Fruit fly (Drosophila melanogaster) whole organism, embryonic: ENCODE results near the gene CG15306.

Experiments used
- B-H1 ChIP-seq: fragments of 200-800 bp; sonication (Bioruptor generic); IDR thresholded peaks from 3 replicates; pipeline ENCODE4 v1.3.6; 2022; ENCODE audit warnings: missing biosample characterization, missing genetic modification characterization
- CG12236 ChIP-seq: fragments of 200-800 bp; sonication (Bioruptor generic); optimal IDR thresholded peaks from 2 replicates; lab custom pipeline; 2016; ENCODE audit warnings: missing biosample characterization, missing genetic modification characterization
- CG12659 ChIP-seq: fragments of 200-800 bp; sonication (Bioruptor generic); optimal IDR thresholded peaks from 3 replicates; lab custom pipeline; 2017; ENCODE audit warnings: mild to moderate bottlenecking, missing biosample characterization, missing genetic modification reagents, missing genetic modification characterization
- CG13424 ChIP-seq: fragments of 200-800 bp; sonication (Bioruptor generic); optimal IDR thresholded peaks from 2 replicates; lab custom pipeline; 2019; ENCODE audit warnings: missing biosample characterization, mild to moderate bottlenecking, missing genetic modification characterization, moderate library complexity
- CG13775 ChIP-seq: fragments of 200-800 bp; sonication (Bioruptor generic); optimal IDR thresholded peaks from 3 replicates; lab custom pipeline; 2017; ENCODE audit warnings: missing biosample characterization, mild to moderate bottlenecking, missing genetic modification characterization
- CG14860 ChIP-seq: fragments of 200-800 bp; sonication (Bioruptor generic); IDR thresholded peaks from 3 replicates; pipeline ENCODE4 v1.3.6; 2022; ENCODE audit warnings: missing biosample characterization, missing genetic modification characterization; ENCODE audit not compliant: partially characterized antibody
- CG16813 ChIP-seq: fragments of 200-800 bp; sonication (Bioruptor generic); IDR thresholded peaks from 3 replicates; pipeline ENCODE4 v1.3.6; 2022; ENCODE audit warnings: missing biosample characterization, missing genetic modification characterization; ENCODE audit not compliant: partially characterized antibody
- CG17328 ChIP-seq: fragments of 200-800 bp; sonication (Bioruptor generic); IDR thresholded peaks from 2 replicates; pipeline ENCODE4 v1.3.6; 2022; ENCODE audit warnings: missing biosample characterization, missing genetic modification characterization
- CG18599 ChIP-seq: fragments of 200-800 bp; sonication (Bioruptor generic); optimal IDR thresholded peaks from 3 replicates; lab custom pipeline; 2017; ENCODE audit warnings: missing biosample characterization, missing genetic modification characterization, mild to moderate bottlenecking, moderate library complexity, missing genetic modification reagents
- CG2875 ChIP-seq: fragments of 200-800 bp; sonication (Bioruptor generic); optimal IDR thresholded peaks from 2 replicates; lab custom pipeline; 2017; ENCODE audit warnings: missing biosample characterization, mild to moderate bottlenecking, missing genetic modification characterization, missing genetic modification reagents
- CG31365 ChIP-seq: fragments of 200-800 bp; sonication (Bioruptor generic); optimal IDR thresholded peaks from 2 replicates; lab custom pipeline; 2018; ENCODE audit warnings: missing biosample characterization, mild to moderate bottlenecking, missing genetic modification characterization
- CG31388 ChIP-seq: fragments of 200-800 bp; sonication (Bioruptor generic); optimal IDR thresholded peaks from 2 replicates; lab custom pipeline; 2016; ENCODE audit warnings: missing biosample characterization, missing genetic modification characterization
- CG31441 ChIP-seq: fragments of 200-800 bp; sonication (Bioruptor generic); IDR thresholded peaks from 2 replicates; pipeline ENCODE4 v1.3.6; 2022; ENCODE audit warnings: missing biosample characterization, missing genetic modification characterization
- CG4360 ChIP-seq: fragments of 200-800 bp; sonication (Bioruptor generic); IDR thresholded peaks from 2 replicates; pipeline ENCODE4 v1.3.6; 2022; ENCODE audit warnings: missing biosample characterization, missing genetic modification characterization
- CG7556 ChIP-seq: fragments of 200-800 bp; sonication (Bioruptor generic); optimal IDR thresholded peaks from 2 replicates; lab custom pipeline; 2017; ENCODE audit warnings: missing biosample characterization, mild to moderate bottlenecking, missing genetic modification characterization
- CG7839 ChIP-seq: fragments of 200-800 bp; sonication (Bioruptor generic); optimal IDR thresholded peaks from 3 replicates; lab custom pipeline; 2018; ENCODE audit warnings: missing biosample characterization, mild to moderate bottlenecking, missing genetic modification characterization, moderate library complexity
- CG7987 ChIP-seq: fragments of 200-800 bp; sonication (Bioruptor generic); optimal IDR thresholded peaks from 2 replicates; lab custom pipeline; 2018; ENCODE audit warnings: missing biosample characterization, mild to moderate bottlenecking, missing genetic modification characterization, moderate library complexity
- CG9817 ChIP-seq: fragments of 200-800 bp; sonication (Bioruptor generic); optimal IDR thresholded peaks from 2 replicates; lab custom pipeline; 2018; ENCODE audit warnings: missing biosample characterization, mild to moderate bottlenecking, missing genetic modification characterization, moderate library complexity
- Deaf1 ChIP-seq: fragments of 200-800 bp; optimal IDR thresholded peaks from 3 replicates; lab custom pipeline; 2019; ENCODE audit warnings: missing biosample characterization, mild to moderate bottlenecking, missing genetic modification characterization, moderate library complexity
- Drgx ChIP-seq: fragments of 200-800 bp; sonication (Bioruptor generic); IDR thresholded peaks from 2 replicates; pipeline ENCODE4 v1.3.6; 2022; ENCODE audit warnings: missing biosample characterization, missing genetic modification characterization
- Hr39 ChIP-seq: fragments of >200 bp; optimal IDR thresholded peaks from 2 replicates; lab custom pipeline; 2017
- Meics ChIP-seq: fragments of 200-800 bp; sonication (Bioruptor generic); optimal IDR thresholded peaks from 2 replicates; lab custom pipeline; 2017; ENCODE audit warnings: missing biosample characterization, mild to moderate bottlenecking, missing genetic modification characterization
- Sox100B ChIP-seq: fragments of 200-800 bp; sonication (Bioruptor generic); optimal IDR thresholded peaks from 3 replicates; lab custom pipeline; 2018; ENCODE audit warnings: missing biosample characterization, mild to moderate bottlenecking, missing genetic modification characterization
- Sry-β ChIP-seq: fragments of 200-800 bp; sonication (Bioruptor generic); optimal IDR thresholded peaks from 2 replicates; lab custom pipeline; 2018; ENCODE audit warnings: missing biosample characterization, mild to moderate bottlenecking, missing genetic modification characterization, moderate library complexity
- abd-A ChIP-seq: fragments of 200-800 bp; sonication (Bioruptor generic); optimal IDR thresholded peaks from 3 replicates; lab custom pipeline; 2019; ENCODE audit warnings: missing biosample characterization, mild to moderate bottlenecking, missing genetic modification characterization, moderate library complexity
- al ChIP-seq: fragments of 200-800 bp; sonication (Bioruptor generic); IDR thresholded peaks from 2 replicates; pipeline ENCODE4 v1.3.6; 2022; ENCODE audit warnings: missing biosample characterization, missing genetic modification characterization
- cato ChIP-seq: fragments of 200-800 bp; sonication (Bioruptor generic); optimal IDR thresholded peaks from 2 replicates; lab custom pipeline; 2016; ENCODE audit warnings: missing biosample characterization, missing genetic modification characterization, borderline replicate concordance
- emc ChIP-seq: fragments of 200-800 bp; sonication (Bioruptor generic); optimal IDR thresholded peaks from 2 replicates; lab custom pipeline; 2016; ENCODE audit warnings: missing biosample characterization, missing genetic modification characterization
- esg ChIP-seq: fragments of 200-800 bp; sonication (Bioruptor generic); conservative IDR thresholded peaks from 2 replicates; pipeline ENCODE4 v1.3.6; 2022; ENCODE audit warnings: missing biosample characterization, missing genetic modification characterization
- fd64A ChIP-seq: fragments of 200-800 bp; sonication (Bioruptor generic); optimal IDR thresholded peaks from 3 replicates; lab custom pipeline; 2018; ENCODE audit warnings: missing biosample characterization, mild to moderate bottlenecking, missing genetic modification characterization
- gem ChIP-seq: fragments of 200-800 bp; sonication (Bioruptor generic); optimal IDR thresholded peaks from 2 replicates; lab custom pipeline; 2019; ENCODE audit warnings: missing biosample characterization, mild to moderate bottlenecking, missing genetic modification characterization, moderate library complexity
- gro ChIP-seq: fragments of 200-800 bp; sonication (Bioruptor generic); optimal IDR thresholded peaks from 2 replicates; lab custom pipeline; 2016; ENCODE audit warnings: missing biosample characterization, missing genetic modification characterization
- hkb ChIP-seq, 2 experiments: fragments of 200-800 bp in 1 of 2; fragments of >200 bp in 1 of 2; sonication (Bioruptor generic) in 1 of 2; IDR thresholded peaks in 1 of 2; optimal IDR thresholded peaks in 1 of 2; 2 replicates each; pipeline versions ENCODE4 v1.3.6 to Lab custom; 2017 to 2022; ENCODE audit warnings: missing biosample characterization in 1 of 2, missing genetic modification characterization in 1 of 2
- inv ChIP-seq: fragments of 200-800 bp; sonication (Bioruptor generic); IDR thresholded peaks from 2 replicates; pipeline ENCODE4 v1.3.6; 2022; ENCODE audit warnings: missing biosample characterization, missing genetic modification characterization; ENCODE audit not compliant: partially characterized antibody
- kni ChIP-seq: fragments of 200-800 bp; sonication (Bioruptor generic); optimal IDR thresholded peaks from 3 replicates; lab custom pipeline; 2017; ENCODE audit warnings: mild to moderate bottlenecking, missing biosample characterization, missing genetic modification reagents, missing genetic modification characterization
- phol ChIP-seq: fragments of 200-800 bp; sonication (Bioruptor generic); optimal IDR thresholded peaks from 3 replicates; lab custom pipeline; 2018; ENCODE audit warnings: missing biosample characterization, mild to moderate bottlenecking, missing genetic modification characterization, moderate library complexity
- row ChIP-seq: fragments of 200-800 bp; sonication (Bioruptor generic); IDR thresholded peaks from 3 replicates; pipeline ENCODE4 v1.3.6; 2022; ENCODE audit warnings: missing biosample characterization, missing genetic modification characterization
- run ChIP-seq: fragments of 200-800 bp; sonication (Bioruptor generic); optimal IDR thresholded peaks from 3 replicates; lab custom pipeline; 2018; ENCODE audit warnings: missing biosample characterization, mild to moderate bottlenecking, missing genetic modification characterization
- ttk ChIP-seq: fragments of 200-800 bp; sonication (Bioruptor generic); IDR thresholded peaks from 2 replicates; pipeline ENCODE4 v2.1.2; 2022; ENCODE audit warnings: missing biosample characterization, missing genetic modification characterization
- wek ChIP-seq: fragments of 200-800 bp; sonication (Bioruptor generic); optimal IDR thresholded peaks from 3 replicates; lab custom pipeline; 2018; ENCODE audit warnings: missing biosample characterization, mild to moderate bottlenecking, missing genetic modification characterization, moderate library complexity

Gene CG15306

dm6 chrX:10289935-10290760, 41.5 kb downstream of the CG15306 start (continued):
- TF ChIP-seq Meics (peak; percentile 38), gem (tag; lab: Kevin White, UChicago) (peak; percentile 32), Drgx (GFP tag; lab: Robert Waterston, UW) (peak; percentile 43; the same call in 1 of the 2 replicates), fd64A (no peak), CG7987 (GFP tag; lab: Kevin White, UChicago) (no peak), CG7839 (peak; percentile 12), Hr39 (lab: Kevin White, UChicago) (no peak), phol (tag; lab: Kevin White, UChicago) (no peak), Deaf1 (peak; percentile 86), cato (no peak), CG13424 (tag; lab: Kevin White, UChicago) (peak; percentile 7), row (GFP tag; lab: Robert Waterston, UW) (peak; percentile 55; the same call in 2 of the 3 replicates), CG13775 (peak; percentile 8), CG31441 (GFP tag; lab: Robert Waterston, UW) (no peak), gro (GFP tag; lab: Kevin White, UChicago) (no peak), wek (GFP tag; lab: Kevin White, UChicago) (no peak), CG9817 (no peak), B-H1 (GFP tag; lab: Robert Waterston, UW) (no peak), Sry-β (GFP tag; lab: Kevin White, UChicago) (peak; percentile 80), abd-A (tag; lab: Kevin White, UChicago) (no peak), CG7556 (peak; percentile 37), CG2875 (no peak), CG12236 (GFP tag; lab: Kevin White, UChicago) (no peak), CG31388 (GFP tag; lab: Kevin White, UChicago) (no peak), kni (GFP tag; lab: Kevin White, UChicago) (no peak), CG12659 (GFP tag; lab: Kevin White, UChicago) (peak; percentile 4), ttk (GFP tag; lab: Robert Waterston, UW) (no peak), CG14860 (GFP tag; lab: Robert Waterston, UW) (no peak), emc (GFP tag; lab: Kevin White, UChicago) (no peak), CG17328 (GFP tag; lab: Robert Waterston, UW) (no peak), al (GFP tag; lab: Robert Waterston, UW) (no peak), hkb (optimal IDR thresholded peaks at IDR 0.05; lab: Kevin White, UChicago) (no peak), hkb (GFP tag; IDR thresholded peaks at IDR 0.05; lab: Robert Waterston, UW) (no peak), CG31365 (no peak), esg (GFP tag; lab: Robert Waterston, UW) (no peak), CG16813 (no peak), CG18599 (peak; percentile 13), inv (GFP tag; lab: Robert Waterston, UW) (no peak), run (tag; lab: Kevin White, UChicago) (no peak), CG4360 (GFP tag; lab: Robert Waterston, UW) (no peak), Sox100B (GFP tag; lab: Kevin White, UChicago) (peak; percentile 22)
- TF ChIP-seq, all 482 proteins: peak for 22
